Worm (Caenorhabditis elegans) whole organism, mixed stage, embryonic: ENCODE results near the gene mcu-1.

ENCODE experiments used
- elt-3 ChIP-seq: fragments of 150-350 bp; optimal IDR thresholded peaks from 2 replicates; lab custom pipeline; 2014; ENCODE audit warnings: missing biosample characterization, missing genetic modification characterization
- lin-32 ChIP-seq: fragments of 200-800 bp; sonication (Bioruptor generic); optimal IDR thresholded peaks from 2 replicates; lab custom pipeline; 2018; ENCODE audit warnings: mild to moderate bottlenecking, missing genetic modification characterization, missing compliant biosample characterization
- mep-1 ChIP-seq: fragments of 150-350 bp; optimal IDR thresholded peaks from 2 replicates; lab custom pipeline; 2017; ENCODE audit warnings: missing biosample characterization, missing genetic modification reagents, missing genetic modification characterization, inconsistent platforms
- nhr-237 ChIP-seq: fragments of 150-350 bp; optimal IDR thresholded peaks from 2 replicates; lab custom pipeline; 2014; ENCODE audit warnings: missing biosample characterization, missing genetic modification characterization
- nhr-28 ChIP-seq: fragments of 150-350 bp; optimal IDR thresholded peaks from 2 replicates; lab custom pipeline; 2014; ENCODE audit warnings: missing biosample characterization, missing genetic modification characterization
- nhr-76 ChIP-seq: sonication (generic microtip); optimal IDR thresholded peaks from 2 replicates; lab custom pipeline; 2017; ENCODE audit warnings: missing biosample characterization, missing genetic modification characterization
- snpc-4 ChIP-seq: fragments of 150-350 bp; optimal IDR thresholded peaks from 2 replicates; lab custom pipeline; 2014; ENCODE audit warnings: missing biosample characterization, missing genetic modification characterization
- sptf-1 ChIP-seq: sonication (generic microtip); optimal IDR thresholded peaks from 2 replicates; lab custom pipeline; 2017; ENCODE audit warnings: mild to moderate bottlenecking, missing genetic modification characterization, moderate library complexity, missing compliant biosample characterization
- unc-62 ChIP-seq: fragments of 150-350 bp; optimal IDR thresholded peaks from 2 replicates; lab custom pipeline; 2014; ENCODE audit warnings: missing biosample characterization, missing genetic modification reagents, missing genetic modification characterization
- ztf-11 ChIP-seq: fragments of 150-350 bp; optimal IDR thresholded peaks from 2 replicates; lab custom pipeline; 2014; ENCODE audit warnings: missing biosample characterization, missing genetic modification characterization

DNA sequence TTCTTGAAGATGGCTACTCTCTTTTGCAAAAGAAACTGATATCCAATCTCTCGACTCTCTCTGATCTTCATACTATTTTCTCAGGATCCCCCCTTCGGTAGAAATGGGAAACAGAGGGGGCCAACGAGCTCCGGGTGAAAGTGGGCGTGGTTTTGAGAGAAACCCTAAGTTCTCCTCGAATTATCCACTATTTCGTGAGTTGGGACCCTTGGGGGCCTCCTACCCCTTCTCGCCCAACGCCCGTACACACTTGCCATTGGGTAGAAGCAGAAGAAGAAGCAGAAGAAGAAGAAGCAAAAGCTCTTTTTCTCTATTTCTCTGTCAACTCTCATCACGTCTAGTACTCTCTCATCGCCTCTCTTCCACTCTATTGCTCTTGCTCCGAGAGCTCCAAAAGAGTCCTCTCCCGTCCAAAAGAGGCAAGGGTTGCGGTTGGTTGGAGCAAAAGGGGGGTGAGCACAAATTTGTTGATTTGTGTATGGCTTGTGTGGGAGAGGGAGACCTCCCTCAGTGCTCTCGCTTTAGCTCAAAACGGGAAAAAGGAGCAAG, 35.0 kb upstream of the mcu-1 start:
- no peak for TF ChIP-seq lin-32 (GFP tag; lab: Kevin White, UChicago)
- no peak for TF ChIP-seq nhr-76 (tag; lab: Kevin White, UChicago)
- TF ChIP-seq sptf-1: peak; percentile 60
- no peak for TF ChIP-seq ztf-11 (tag; lab: Kevin White, UChicago)
- peak; percentile 54 for TF ChIP-seq mep-1
- no peak for TF ChIP-seq nhr-237 (tag; lab: Kevin White, UChicago)
- TF ChIP-seq unc-62 (GFP tag; lab: Kevin White, UChicago): no peak
- TF ChIP-seq nhr-28 (tag; lab: Kevin White, UChicago): no peak
- no peak for TF ChIP-seq snpc-4 (tag; lab: Kevin White, UChicago)
- TF ChIP-seq elt-3 (tag; lab: Kevin White, UChicago): no peak
